Worm (Caenorhabditis elegans): ENCODE results near the gene F47B10.8.

F47B10.8 gene

DNA sequence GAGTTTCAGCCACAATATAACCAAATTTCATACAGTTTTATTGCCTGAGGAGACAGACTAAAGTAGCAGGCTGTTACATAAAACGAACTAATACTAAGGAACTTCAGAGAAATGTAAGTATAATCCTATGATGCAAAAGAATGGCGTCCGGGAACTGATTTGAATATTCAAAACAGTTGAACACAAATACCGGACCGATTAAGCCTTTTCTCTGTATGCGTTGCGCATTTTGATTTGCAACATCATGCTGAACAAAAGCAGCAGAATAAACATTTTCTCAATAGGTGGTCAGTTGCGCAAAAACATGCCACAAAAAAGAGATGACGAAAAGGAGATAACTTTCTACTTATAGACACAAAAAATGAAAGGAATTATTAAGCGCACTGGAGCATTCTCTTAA, 13.4 kb upstream of the F47B10.8 start:
- TF ChIP-seq ztf-3 (GFP tag; optimal IDR thresholded peaks at IDR 0.05) (no peak), sptf-2 (GFP tag; optimal IDR thresholded peaks at IDR 0.05) (no peak), T07F8.4 (tag; optimal IDR thresholded peaks at IDR 0.05) (no peak), lin-54 (GFP tag; optimal IDR thresholded peaks at IDR 0.05) (no peak), zim-3 (tag; optimal IDR thresholded peaks at IDR 0.05) (no peak), F57C9.4 (tag; optimal IDR thresholded peaks at IDR 0.05) (no peak), ztf-22 (GFP tag; optimal IDR thresholded peaks at IDR 0.05) (no peak), nhr-90 (tag; optimal IDR thresholded peaks at IDR 0.05) (no peak), hrde-1 (tag; optimal IDR thresholded peaks at IDR 0.05; ENCODE audit: borderline replicate concordance) (no peak), efl-1 (GFP tag; optimal IDR thresholded peaks at IDR 0.05) (no peak), unc-62 (GFP tag; optimal IDR thresholded peaks at IDR 0.05) (no peak), egrh-3 (GFP tag; IDR thresholded peaks at IDR 0.05) (no peak), nhr-120 (GFP tag; IDR thresholded peaks at IDR 0.05) (no peak), K11D2.4 (GFP tag; IDR thresholded peaks at IDR 0.05) (no peak), C06A6.2 (GFP tag; conservative IDR thresholded peaks at IDR 0.05) (no peak), ztf-28 (GFP tag; IDR thresholded peaks at IDR 0.05) (no peak)

DNA sequence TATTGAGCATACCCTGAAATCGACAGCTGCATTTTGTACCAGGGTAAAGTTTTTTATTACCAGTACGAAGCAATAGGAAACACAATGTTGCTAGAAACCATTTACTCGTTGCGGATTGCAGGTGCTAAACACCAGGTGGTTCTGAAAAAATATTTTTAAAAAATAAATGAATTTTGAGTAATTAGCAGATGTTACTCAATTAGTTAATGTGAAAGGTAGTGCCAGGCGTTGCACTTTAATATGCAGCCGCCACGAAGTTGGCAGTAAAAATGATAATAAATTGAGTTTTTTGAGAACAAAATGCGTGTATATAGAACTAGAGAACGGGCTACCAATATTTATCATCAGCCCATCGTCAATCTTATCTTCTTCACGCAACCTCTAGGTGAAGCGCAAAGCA, 9.0 kb upstream of the F47B10.8 start, which contains the start of gene nstp-9:
Gene nstp-9, minus strand, starts transcription at position 101 of the 400 bp plus-strand sequence.
- TF ChIP-seq B0261.1 (tag; optimal IDR thresholded peaks at IDR 0.05) (no peak), ZK185.1 (tag; optimal IDR thresholded peaks at IDR 0.05; ENCODE audit: poor library complexity, severe bottlenecking) (no peak), F57A8.1 (GFP tag; optimal IDR thresholded peaks at IDR 0.05) (no peak), aptf-2 (GFP tag; conservative IDR thresholded peaks at IDR 0.05) (no peak), nhr-27 (tag; optimal IDR thresholded peaks at IDR 0.05) (no peak), ceh-91 (GFP tag; IDR thresholded peaks at IDR 0.05) (no peak)

DNA sequence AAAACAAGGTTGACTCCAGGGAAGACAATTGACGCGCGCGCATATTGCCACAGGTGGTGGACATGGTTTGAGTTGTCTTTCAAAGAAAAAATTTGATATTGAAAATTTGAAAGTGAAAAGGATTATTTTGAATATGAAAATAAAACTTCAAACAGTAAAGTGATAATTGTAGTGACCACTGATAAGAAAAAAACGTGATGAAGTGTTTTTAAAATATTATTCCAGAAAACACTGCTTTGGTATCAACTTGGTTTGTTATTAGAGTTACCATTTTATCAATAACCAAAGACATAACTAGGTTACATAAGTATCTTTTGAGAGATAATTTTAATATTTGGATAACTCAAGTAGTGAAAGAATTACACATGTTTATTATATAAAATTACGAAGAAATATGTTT, 5.6 kb upstream of the F47B10.8 start:
- TF ChIP-seq hmg-1.2 (GFP tag; IDR thresholded peaks at IDR 0.05) (no peak), snpc-1.1 (tag; optimal IDR thresholded peaks at IDR 0.05; ENCODE audit: insufficient read depth) (no peak), nhr-80 (tag; optimal IDR thresholded peaks at IDR 0.05) (peak; percentile 37), aptf-2 (GFP tag; conservative IDR thresholded peaks at IDR 0.05) (0 out of 2 replicates have a peak, but pooled peaks have one; percentile 25)

DNA sequence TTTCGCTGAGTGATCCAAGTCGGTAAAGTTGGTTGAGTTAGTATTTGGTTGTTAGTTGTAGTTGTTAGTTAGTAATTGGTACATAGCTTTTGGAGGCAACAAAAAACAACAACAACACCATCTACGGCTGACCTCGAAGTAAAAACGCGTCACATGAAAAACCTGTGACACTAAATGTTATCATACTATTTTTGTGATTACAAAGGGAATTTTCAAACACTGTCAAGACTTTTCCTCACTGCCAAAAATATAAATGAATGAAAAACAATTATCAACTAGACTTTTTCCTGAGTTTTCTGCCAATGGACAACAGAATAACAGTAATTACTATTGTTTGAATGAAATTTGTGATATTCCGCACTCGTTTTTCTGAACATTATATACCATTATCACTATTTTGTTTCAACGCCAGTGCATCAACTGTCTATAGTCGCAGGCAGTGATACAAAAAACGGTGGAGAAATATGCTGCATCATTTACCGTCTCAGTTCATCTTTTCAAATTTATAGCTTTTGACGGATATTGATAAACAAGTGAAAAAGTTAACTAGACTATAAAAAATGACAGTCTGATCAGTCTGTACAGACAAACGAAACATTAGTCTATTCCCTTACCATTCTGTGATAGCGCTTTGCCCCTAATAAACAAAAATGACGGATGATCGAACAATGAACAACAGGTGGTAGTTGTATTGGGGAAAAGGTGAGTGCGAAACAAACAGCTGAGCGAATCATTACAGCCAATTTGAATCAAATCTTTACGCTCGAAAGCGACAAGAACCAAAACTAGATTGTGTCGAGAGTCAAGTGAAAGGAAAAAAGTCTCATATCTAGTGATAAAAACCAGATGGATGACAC, 4.0 kb upstream of the F47B10.8 start:
- TF ChIP-seq attf-5 (GFP tag; optimal IDR thresholded peaks at IDR 0.05) = no peak
- peak; percentile 58 for TF ChIP-seq nhr-80 (tag; optimal IDR thresholded peaks at IDR 0.05)

- no peak for TF ChIP-seq lin-35 (GFP tag; optimal IDR thresholded peaks at IDR 0.05)
- TF ChIP-seq pbrm-1 (GFP tag; IDR thresholded peaks at IDR 0.05) = no peak
- no peak for TF ChIP-seq F33H1.4 (GFP tag; IDR thresholded peaks at IDR 0.05)
- TF ChIP-seq tbp1 (GFP tag; optimal IDR thresholded peaks at IDR 0.05) = no peak
- no peak for TF ChIP-seq bed-1 (GFP tag; IDR thresholded peaks at IDR 0.05)
- TF ChIP-seq nhr-80 (tag; optimal IDR thresholded peaks at IDR 0.05) = no peak
- TF ChIP-seq rcor-1 (GFP tag; IDR thresholded peaks at IDR 0.05) = no peak
- no peak for TF ChIP-seq T26A5.8 (tag; optimal IDR thresholded peaks at IDR 0.05)
- TF ChIP-seq lir-1 (GFP tag; conservative IDR thresholded peaks at IDR 0.05) = no peak
Measured at ce11 chrX:10913981-10914380, 3.4 kb upstream of the F47B10.8 start, which contains the start of gene F47B10.9. Gene F47B10.9, minus strand, starts transcription at chrX:10914081.

All from whole organism, young adult.